Worm (Caenorhabditis elegans): ENCODE results near the gene fbxa-42.

- TF ChIP-seq nhr-76 (tag; optimal IDR thresholded peaks at IDR 0.05) (no peak), mep-1 (tag; optimal IDR thresholded peaks at IDR 0.05) (no peak), ceh-83 (GFP tag; optimal IDR thresholded peaks at IDR 0.05) (no peak), flh-1 (GFP tag; optimal IDR thresholded peaks at IDR 0.05) (no peak), tbx-8 (GFP tag; optimal IDR thresholded peaks at IDR 0.05) (no peak), elt-1 (tag; optimal IDR thresholded peaks at IDR 0.05; ENCODE audit: borderline replicate concordance, insufficient read depth) (no peak), lsy-2 (tag; optimal IDR thresholded peaks at IDR 0.05) (no peak), hlh-1 (tag; optimal IDR thresholded peaks at IDR 0.05) (no peak), unc-62 (GFP tag; optimal IDR thresholded peaks at IDR 0.05) (no peak), pha-4 (tag; optimal IDR thresholded peaks at IDR 0.05) (no peak)
These were observed 15.6 kb upstream of the fbxa-42 start, which contains the start of gene Y54F10BM.21 for ce11 chrIII:2276842-2277241.
